Worm (Caenorhabditis elegans) whole organism, L2 larva: ENCODE measurements around the gene F47C12.13.

Experiments used
- C34F6.9 ChIP-seq: fragments of 150-350 bp; optimal IDR thresholded peaks from 2 replicates; lab custom pipeline; 2014; ENCODE audit warnings: missing biosample characterization, missing genetic modification characterization
- F13H6.1 ChIP-seq: sonication (generic microtip); optimal IDR thresholded peaks from 2 replicates; lab custom pipeline; 2016; ENCODE audit warnings: missing genetic modification characterization, missing compliant biosample characterization
- R02D3.7 ChIP-seq: fragments of 150-350 bp; optimal IDR thresholded peaks from 2 replicates; lab custom pipeline; 2014; ENCODE audit warnings: missing biosample characterization, missing genetic modification characterization
- Y55F3AM.14 ChIP-seq: fragments of 200-800 bp; sonication (Bioruptor generic); optimal IDR thresholded peaks from 2 replicates; lab custom pipeline; 2018; ENCODE audit warnings: mild to moderate bottlenecking, missing genetic modification characterization, missing compliant biosample characterization
- ZK546.5 ChIP-seq: sonication (generic microtip); optimal IDR thresholded peaks from 2 replicates; lab custom pipeline; 2017; ENCODE audit warnings: missing biosample characterization, missing genetic modification characterization
- alr-1 ChIP-seq: fragments of 150-350 bp; optimal IDR thresholded peaks from 2 replicates; lab custom pipeline; 2014; ENCODE audit warnings: missing biosample characterization, missing genetic modification characterization
- ama-1 ChIP-seq: fragments of 150-350 bp; optimal IDR thresholded peaks from 2 replicates; lab custom pipeline; 2018; ENCODE audit warnings: inconsistent platforms
- blmp-1 ChIP-seq: sonication (generic microtip); optimal IDR thresholded peaks from 2 replicates; lab custom pipeline; 2017; ENCODE audit warnings: missing genetic modification characterization, mild to moderate bottlenecking, missing compliant biosample characterization, antibody characterized with exemption, moderate library complexity; ENCODE audit not compliant: insufficient read depth
- ceh-16 ChIP-seq: fragments of 150-350 bp; optimal IDR thresholded peaks from 2 replicates; lab custom pipeline; 2014; ENCODE audit warnings: missing biosample characterization, missing genetic modification characterization
- ceh-82 ChIP-seq: fragments of 150-350 bp; optimal IDR thresholded peaks from 2 replicates; lab custom pipeline; 2014; ENCODE audit warnings: missing biosample characterization, missing genetic modification characterization
- crh-2 ChIP-seq: sonication (generic microtip); optimal IDR thresholded peaks from 2 replicates; lab custom pipeline; 2017; ENCODE audit warnings: missing biosample characterization, missing genetic modification characterization
- dmd-4 ChIP-seq: sonication (generic microtip); optimal IDR thresholded peaks from 2 replicates; lab custom pipeline; 2017; ENCODE audit warnings: missing biosample characterization, missing genetic modification characterization
- egl-27 ChIP-seq: sonication (generic microtip); optimal IDR thresholded peaks from 3 replicates; lab custom pipeline; 2017; ENCODE audit warnings: missing biosample characterization, missing genetic modification reagents, missing genetic modification characterization
- elt-1 ChIP-seq: fragments of 150-350 bp; optimal IDR thresholded peaks from 2 replicates; lab custom pipeline; 2014; ENCODE audit warnings: missing biosample characterization, missing genetic modification characterization
- elt-3 ChIP-seq: sonication (generic microtip); optimal IDR thresholded peaks from 2 replicates; lab custom pipeline; 2017; ENCODE audit warnings: missing biosample characterization, missing genetic modification characterization
- fos-1 ChIP-seq: fragments of 150-350 bp; optimal IDR thresholded peaks from 2 replicates; lab custom pipeline; 2014; ENCODE audit warnings: missing biosample characterization, missing genetic modification characterization
- gmeb-1 ChIP-seq: fragments of 150-350 bp; optimal IDR thresholded peaks from 2 replicates; lab custom pipeline; 2014; ENCODE audit warnings: missing biosample characterization, missing genetic modification characterization
- lin-13 ChIP-seq: fragments of 150-350 bp; optimal IDR thresholded peaks from 2 replicates; lab custom pipeline; 2014; ENCODE audit warnings: missing biosample characterization, missing genetic modification reagents, missing genetic modification characterization
- lin-39 ChIP-seq: fragments of 150-350 bp; optimal IDR thresholded peaks from 2 replicates; lab custom pipeline; 2014; ENCODE audit warnings: missing biosample characterization, missing genetic modification reagents, missing genetic modification characterization
- lsy-2 ChIP-seq, 2 experiments: fragments of 150-350 bp in 1 of 2; sonication (generic microtip) in 1 of 2; optimal IDR thresholded peaks; 2 replicates each; lab custom pipeline; 2014 to 2017; ENCODE audit warnings: missing biosample characterization in 2 of 2, missing genetic modification characterization in 2 of 2
- mab-5 ChIP-seq: fragments of 150-350 bp; optimal IDR thresholded peaks from 2 replicates; lab custom pipeline; 2014; ENCODE audit warnings: missing biosample characterization, missing genetic modification characterization
- mbf-1 ChIP-seq: sonication (generic microtip); optimal IDR thresholded peaks from 2 replicates; lab custom pipeline; 2017; ENCODE audit warnings: missing biosample characterization, missing genetic modification characterization
- mdl-1 ChIP-seq, 2 experiments: fragments of 150-350 bp in 1 of 2; sonication (generic microtip) in 1 of 2; optimal IDR thresholded peaks; 2 replicates each; lab custom pipeline; 2017; ENCODE audit warnings: missing biosample characterization in 2 of 2, missing genetic modification characterization in 2 of 2
- nhr-10 ChIP-seq: sonication (generic microtip); optimal IDR thresholded peaks from 2 replicates; lab custom pipeline; 2017; ENCODE audit warnings: missing biosample characterization, missing genetic modification characterization
- nhr-11 ChIP-seq: fragments of 150-350 bp; optimal IDR thresholded peaks from 2 replicates; lab custom pipeline; 2014; ENCODE audit warnings: missing biosample characterization, missing genetic modification characterization
- nhr-12 ChIP-seq: fragments of 150-350 bp; optimal IDR thresholded peaks from 2 replicates; lab custom pipeline; 2014; ENCODE audit warnings: missing biosample characterization, missing genetic modification characterization
- nhr-129 ChIP-seq: fragments of 150-350 bp; optimal IDR thresholded peaks from 2 replicates; lab custom pipeline; 2014; ENCODE audit warnings: missing biosample characterization, missing genetic modification characterization
- nhr-21 ChIP-seq: fragments of 150-350 bp; optimal IDR thresholded peaks from 2 replicates; lab custom pipeline; 2014; ENCODE audit warnings: missing biosample characterization, missing genetic modification characterization
- nhr-23 ChIP-seq: fragments of 150-350 bp; optimal IDR thresholded peaks from 2 replicates; lab custom pipeline; 2014; ENCODE audit warnings: missing biosample characterization, missing genetic modification reagents, missing genetic modification characterization
- nhr-237 ChIP-seq: fragments of 150-350 bp; optimal IDR thresholded peaks from 2 replicates; lab custom pipeline; 2014; ENCODE audit warnings: missing biosample characterization, missing genetic modification characterization
- nhr-25 ChIP-seq: fragments of 150-350 bp; sonication (generic microtip); optimal IDR thresholded peaks from 3 replicates; lab custom pipeline; 2014; ENCODE audit warnings: missing biosample characterization, missing genetic modification characterization
- nhr-6 ChIP-seq: fragments of 150-350 bp; optimal IDR thresholded peaks from 2 replicates; lab custom pipeline; 2014; ENCODE audit warnings: missing biosample characterization, missing genetic modification characterization
- nhr-77 ChIP-seq: fragments of 150-350 bp; optimal IDR thresholded peaks from 2 replicates; lab custom pipeline; 2014; ENCODE audit warnings: missing biosample characterization, missing genetic modification characterization
- peb-1 ChIP-seq: fragments of 150-350 bp; optimal IDR thresholded peaks from 2 replicates; lab custom pipeline; 2014; ENCODE audit warnings: missing biosample characterization, missing genetic modification characterization
- sem-4 ChIP-seq: fragments of 150-350 bp; optimal IDR thresholded peaks from 2 replicates; lab custom pipeline; 2014; ENCODE audit warnings: missing biosample characterization, missing genetic modification reagents, missing genetic modification characterization
- sma-3 ChIP-seq: sonication (generic microtip); optimal IDR thresholded peaks from 2 replicates; lab custom pipeline; 2016; ENCODE audit warnings: missing genetic modification reagents, missing genetic modification characterization, missing compliant biosample characterization
- sma-9 ChIP-seq, 2 experiments: fragments of 150-350 bp in 1 of 2; sonication (generic microtip) in 1 of 2; optimal IDR thresholded peaks; 2 replicates each; lab custom pipeline; 2014 to 2016; ENCODE audit warnings: missing genetic modification characterization in 2 of 2, mild to moderate bottlenecking in 1 of 2, missing biosample characterization in 1 of 2, missing compliant biosample characterization in 1 of 2, missing genetic modification reagents in 1 of 2, moderate library complexity in 1 of 2
- unc-39 ChIP-seq: fragments of 150-350 bp; optimal IDR thresholded peaks from 2 replicates; lab custom pipeline; 2014; ENCODE audit warnings: missing biosample characterization, missing genetic modification characterization
- unc-55 ChIP-seq: fragments of 150-350 bp; sonication (generic microtip); optimal IDR thresholded peaks from 3 replicates; lab custom pipeline; 2014; ENCODE audit warnings: missing biosample characterization, missing genetic modification reagents, missing genetic modification characterization
- unc-62 ChIP-seq: fragments of 150-350 bp; optimal IDR thresholded peaks from 2 replicates; lab custom pipeline; 2014; ENCODE audit warnings: missing biosample characterization, missing genetic modification reagents, missing genetic modification characterization
- zag-1 ChIP-seq: fragments of 150-350 bp; optimal IDR thresholded peaks from 2 replicates; lab custom pipeline; 2014; ENCODE audit warnings: missing biosample characterization, missing genetic modification characterization
- ztf-1 ChIP-seq: fragments of 200-800 bp; sonication (Bioruptor generic); conservative IDR thresholded peaks from 2 replicates; pipeline ENCODE4 v1.3.6; 2022; ENCODE audit warnings: missing genetic modification characterization, missing compliant biosample characterization
- ztf-11 ChIP-seq: sonication (generic microtip); optimal IDR thresholded peaks from 2 replicates; lab custom pipeline; 2017; ENCODE audit warnings: missing biosample characterization, missing genetic modification characterization
- ztf-4 ChIP-seq: fragments of 150-350 bp; optimal IDR thresholded peaks from 2 replicates; lab custom pipeline; 2014; ENCODE audit warnings: missing biosample characterization, missing genetic modification characterization

F47C12.13 gene

ce11 chrIV:4032350-4032749, 38.1 kb upstream of the F47C12.13 start:
- TF ChIP-seq fos-1: peak; percentile 58
- TF ChIP-seq unc-62 (GFP tag; lab: Kevin White, UChicago): no peak
- TF ChIP-seq, all 48 proteins: peak for 1

- TF ChIP-seq nhr-25 (tag; lab: Kevin White, UChicago) (peak; percentile 80), egl-27 (tag; lab: Kevin White, UChicago) (no peak), nhr-237 (tag; lab: Kevin White, UChicago) (no peak), gmeb-1 (tag; lab: Kevin White, UChicago) (peak; percentile 79), ztf-11 (tag; lab: Kevin White, UChicago) (no peak), nhr-12 (tag; lab: Kevin White, UChicago) (no peak), ztf-4 (tag; lab: Kevin White, UChicago) (no peak), sma-3 (GFP tag; lab: Kevin White, UChicago) (peak; percentile 65), R02D3.7 (no peak), nhr-10 (tag; lab: Kevin White, UChicago) (no peak), peb-1 (tag; lab: Kevin White, UChicago) (no peak), sma-9 (GFP tag; optimal IDR thresholded peaks at IDR 0.05; lab: Kevin White, UChicago) (peak; percentile 46), sma-9 (tag; optimal IDR thresholded peaks at IDR 0.05; lab: Kevin White, UChicago) (no peak), unc-55 (no peak), lin-13 (GFP tag; lab: Kevin White, UChicago) (peak; percentile 6), zag-1 (tag; lab: Kevin White, UChicago) (no peak), alr-1 (tag; lab: Kevin White, UChicago) (no peak), ceh-16 (tag; lab: Kevin White, UChicago) (peak; percentile 82), ama-1 (lab: Kevin White, UChicago) (no peak), unc-62 (GFP tag; lab: Kevin White, UChicago) (no peak), fos-1 (peak; percentile 6), Y55F3AM.14 (no peak), blmp-1 (tag; lab: Kevin White, UChicago) (peak; percentile 66), dmd-4 (tag; lab: Kevin White, UChicago) (no peak), nhr-77 (no peak), nhr-21 (tag; lab: Kevin White, UChicago) (peak; percentile 69), nhr-129 (peak; percentile 6)
Observed at ce11 chrIV:4030917-4031599, 36.8 kb upstream of the F47C12.13 start.

ce11 chrIV:4029288-4029687, 35.1 kb upstream of the F47C12.13 start:
- TF ChIP-seq alr-1 (tag; lab: Kevin White, UChicago): no peak
- no peak for TF ChIP-seq dmd-4 (tag; lab: Kevin White, UChicago)
- TF ChIP-seq fos-1: peak; percentile 35
- TF ChIP-seq unc-55: no peak
- TF ChIP-seq peb-1 (tag; lab: Kevin White, UChicago): no peak
- no peak for TF ChIP-seq gmeb-1 (tag; lab: Kevin White, UChicago)
- TF ChIP-seq ama-1 (lab: Kevin White, UChicago): peak; percentile 26
- TF ChIP-seq nhr-77: no peak
- TF ChIP-seq F13H6.1 (tag; lab: Kevin White, UChicago): no peak
- TF ChIP-seq nhr-11 (tag; lab: Kevin White, UChicago): no peak
- no peak for TF ChIP-seq nhr-12 (tag; lab: Kevin White, UChicago)
- no peak for TF ChIP-seq elt-1
- no peak for TF ChIP-seq ztf-1
- no peak for TF ChIP-seq ceh-16 (tag; lab: Kevin White, UChicago)
- no peak for TF ChIP-seq lin-39
- TF ChIP-seq lsy-2 (tag; optimal IDR thresholded peaks at IDR 0.05; lab: Kevin White, UChicago): no peak
- no peak for TF ChIP-seq sem-4 (tag; lab: Kevin White, UChicago)
- no peak for TF ChIP-seq ceh-82 (tag; lab: Kevin White, UChicago)
- peak; percentile 46 for TF ChIP-seq sma-3 (GFP tag; lab: Kevin White, UChicago)
- TF ChIP-seq unc-62 (GFP tag; lab: Kevin White, UChicago): no peak
- no peak for TF ChIP-seq nhr-129
- TF ChIP-seq nhr-25 (tag; lab: Kevin White, UChicago): no peak
- TF ChIP-seq lin-13 (GFP tag; lab: Kevin White, UChicago): no peak
- no peak for TF ChIP-seq mbf-1 (tag; lab: Kevin White, UChicago)
- no peak for TF ChIP-seq unc-39 (tag; lab: Kevin White, UChicago)
- TF ChIP-seq sma-9 (GFP tag; optimal IDR thresholded peaks at IDR 0.05; lab: Kevin White, UChicago): peak; percentile 65
- TF ChIP-seq sma-9 (tag; optimal IDR thresholded peaks at IDR 0.05; lab: Kevin White, UChicago): no peak
- no peak for TF ChIP-seq nhr-6 (tag; lab: Kevin White, UChicago)
- TF ChIP-seq C34F6.9 (tag; lab: Kevin White, UChicago): no peak
- no peak for TF ChIP-seq R02D3.7
- TF ChIP-seq crh-2 (tag; lab: Kevin White, UChicago): peak; percentile 21
- no peak for TF ChIP-seq ztf-4 (tag; lab: Kevin White, UChicago)
- TF ChIP-seq nhr-21 (tag; lab: Kevin White, UChicago): no peak
- no peak for TF ChIP-seq nhr-10 (tag; lab: Kevin White, UChicago)
- TF ChIP-seq zag-1 (tag; lab: Kevin White, UChicago): no peak
- no peak for TF ChIP-seq egl-27 (tag; lab: Kevin White, UChicago)
- no peak for TF ChIP-seq blmp-1 (tag; lab: Kevin White, UChicago)
- TF ChIP-seq Y55F3AM.14: no peak
- TF ChIP-seq mdl-1 (tag; optimal IDR thresholded peaks at IDR 0.05; lab: Kevin White, UChicago): no peak
- TF ChIP-seq ZK546.5 (tag; lab: Kevin White, UChicago): no peak
- no peak for TF ChIP-seq elt-3 (tag; lab: Kevin White, UChicago)
- no peak for TF ChIP-seq nhr-23 (tag; lab: Kevin White, UChicago)
- TF ChIP-seq mab-5: no peak
- no peak for TF ChIP-seq ztf-11 (tag; lab: Kevin White, UChicago)
